Fruit fly (Drosophila melanogaster): ENCODE results near the gene CG3164.

Gene CG3164

dm6 chr2L:117750-118149, 12.8 kb downstream of the CG3164 start (continued):
- TF ChIP-seq CG4404 (GFP tag; IDR thresholded peaks at IDR 0.05) = no peak
- TF ChIP-seq CG11560 (tag; IDR thresholded peaks at IDR 0.05) = no peak
- TF ChIP-seq CG3281 (GFP tag; optimal IDR thresholded peaks at IDR 0.05) = peak; percentile 34
- no peak for TF ChIP-seq sc (optimal IDR thresholded peaks at IDR 0.05)
- no peak for TF ChIP-seq sc (GFP tag; optimal IDR thresholded peaks at IDR 0.05)
- no peak for TF ChIP-seq CG8281 (tag; optimal IDR thresholded peaks at IDR 0.05)
- TF ChIP-seq z (GFP tag; IDR thresholded peaks at IDR 0.05) = no peak
- no peak for TF ChIP-seq ken (GFP tag; IDR thresholded peaks at IDR 0.05)
- no peak for TF ChIP-seq run (tag; optimal IDR thresholded peaks at IDR 0.05)
- peak; percentile 6 for TF ChIP-seq CG13123 (GFP tag; optimal IDR thresholded peaks at IDR 0.05)
- no peak for TF ChIP-seq CG4730 (GFP tag; IDR thresholded peaks at IDR 0.05)
- TF ChIP-seq oc (tag; optimal IDR thresholded peaks at IDR 0.05) = no peak
- no peak for TF ChIP-seq Lpt (GFP tag; optimal IDR thresholded peaks at IDR 0.05)
- no peak for TF ChIP-seq sim (GFP tag; IDR thresholded peaks at IDR 0.05)
- TF ChIP-seq en (GFP tag; optimal IDR thresholded peaks at IDR 0.05) = no peak
- TF ChIP-seq CG16815 (GFP tag; optimal IDR thresholded peaks at IDR 0.05) = no peak
- no peak for TF ChIP-seq ase (GFP tag; IDR thresholded peaks at IDR 0.05)
- no peak for TF ChIP-seq Chrac-16 (GFP tag; optimal IDR thresholded peaks at IDR 0.05)
- no peak for TF ChIP-seq abd-A (tag; optimal IDR thresholded peaks at IDR 0.05)
- no peak for TF ChIP-seq CG10462 (GFP tag; optimal IDR thresholded peaks at IDR 0.05)
- TF ChIP-seq grau (tag; optimal IDR thresholded peaks at IDR 0.05) = no peak
- no peak for TF ChIP-seq gcm (GFP tag; optimal IDR thresholded peaks at IDR 0.05)
- no peak for TF ChIP-seq cato (GFP tag; optimal IDR thresholded peaks at IDR 0.05; ENCODE audit: borderline replicate concordance)
- no peak for TF ChIP-seq CG17361 (GFP tag; IDR thresholded peaks at IDR 0.05)
- no peak for TF ChIP-seq Doc2 (GFP tag; IDR thresholded peaks at IDR 0.05)
- TF ChIP-seq CrebB (tag; optimal IDR thresholded peaks at IDR 0.05) = peak; percentile 20
- no peak for TF ChIP-seq Scr (GFP tag; IDR thresholded peaks at IDR 0.05; ENCODE audit: partially characterized antibody)
- no peak for TF ChIP-seq usp (GFP tag; optimal IDR thresholded peaks at IDR 0.05)
- TF ChIP-seq ab (GFP tag; optimal IDR thresholded peaks at IDR 0.05) = no peak
- 0 out of 2 replicates have a peak, but pooled peaks have one; percentile 29 for TF ChIP-seq CG32767 (GFP tag; IDR thresholded peaks at IDR 0.05)
- no peak for TF ChIP-seq CG7271 (tag; optimal IDR thresholded peaks at IDR 0.05)
- no peak for TF ChIP-seq bigmax (GFP tag; optimal IDR thresholded peaks at IDR 0.05)
- no peak for TF ChIP-seq CG17829 (tag; optimal IDR thresholded peaks at IDR 0.05)
- TF ChIP-seq hbn (GFP tag; IDR thresholded peaks at IDR 0.05; ENCODE audit: partially characterized antibody) = no peak
- no peak for TF ChIP-seq Sox102F (GFP tag; optimal IDR thresholded peaks at IDR 0.05)
- no peak for TF ChIP-seq row (GFP tag; IDR thresholded peaks at IDR 0.05)
- peak in 1 of 2 experiments; percentile 32 for TF ChIP-seq dpn (GFP tag; optimal IDR thresholded peaks at IDR 0.05)
- TF ChIP-seq kni (GFP tag; optimal IDR thresholded peaks at IDR 0.05) = peak; percentile 75
- peak; percentile 13 for TF ChIP-seq Hey (tag; optimal IDR thresholded peaks at IDR 0.05)
- TF ChIP-seq CG3995 (GFP tag; optimal IDR thresholded peaks at IDR 0.05) = no peak
- TF ChIP-seq CG8290 (GFP tag; optimal IDR thresholded peaks at IDR 0.05) = no peak
- peak in 1 of 2 experiments; percentile 73 for TF ChIP-seq CG8290 (tag; optimal IDR thresholded peaks at IDR 0.05)
- TF ChIP-seq Sry-δ (GFP tag; optimal IDR thresholded peaks at IDR 0.05) = no peak
- no peak for TF ChIP-seq CG16863 (GFP tag; optimal IDR thresholded peaks at IDR 0.05)
- TF ChIP-seq Nf-YA (GFP tag; IDR thresholded peaks at IDR 0.05) = 0 out of 2 replicates have a peak, but pooled peaks have one; percentile 12
- TF ChIP-seq CG11504 (tag; optimal IDR thresholded peaks at IDR 0.05) = no peak
- TF ChIP-seq chinmo (GFP tag; IDR thresholded peaks at IDR 0.05; ENCODE audit: partially characterized antibody) = no peak
- no peak for TF ChIP-seq HLH54F (GFP tag; optimal IDR thresholded peaks at IDR 0.05)
- TF ChIP-seq pb (GFP tag; optimal IDR thresholded peaks at IDR 0.05) = no peak
- no peak for TF ChIP-seq Deaf1 (tag; optimal IDR thresholded peaks at IDR 0.05)
- TF ChIP-seq NC2α (GFP tag; optimal IDR thresholded peaks at IDR 0.05) = no peak
- TF ChIP-seq Mrtf (GFP tag; IDR thresholded peaks at IDR 0.05) = no peak
- TF ChIP-seq dm (GFP tag; optimal IDR thresholded peaks at IDR 0.05) = no peak

Data from whole organism, embryonic.